Fruit fly (Drosophila melanogaster) whole organism: ENCODE results near the gene nompC.

Source experiments
- CG8478 ChIP-seq: fragments of >200 bp; optimal IDR thresholded peaks from 2 replicates; lab custom pipeline; 2018; ENCODE audit warnings: inconsistent platforms
- pan ChIP-seq: fragments of >200 bp; optimal IDR thresholded peaks from 2 replicates; lab custom pipeline; 2017
- usp ChIP-seq: fragments of >200 bp; optimal IDR thresholded peaks from 2 replicates; lab custom pipeline; 2017; ENCODE audit warnings: missing biosample characterization, missing genetic modification characterization, mixed read lengths

DNA sequence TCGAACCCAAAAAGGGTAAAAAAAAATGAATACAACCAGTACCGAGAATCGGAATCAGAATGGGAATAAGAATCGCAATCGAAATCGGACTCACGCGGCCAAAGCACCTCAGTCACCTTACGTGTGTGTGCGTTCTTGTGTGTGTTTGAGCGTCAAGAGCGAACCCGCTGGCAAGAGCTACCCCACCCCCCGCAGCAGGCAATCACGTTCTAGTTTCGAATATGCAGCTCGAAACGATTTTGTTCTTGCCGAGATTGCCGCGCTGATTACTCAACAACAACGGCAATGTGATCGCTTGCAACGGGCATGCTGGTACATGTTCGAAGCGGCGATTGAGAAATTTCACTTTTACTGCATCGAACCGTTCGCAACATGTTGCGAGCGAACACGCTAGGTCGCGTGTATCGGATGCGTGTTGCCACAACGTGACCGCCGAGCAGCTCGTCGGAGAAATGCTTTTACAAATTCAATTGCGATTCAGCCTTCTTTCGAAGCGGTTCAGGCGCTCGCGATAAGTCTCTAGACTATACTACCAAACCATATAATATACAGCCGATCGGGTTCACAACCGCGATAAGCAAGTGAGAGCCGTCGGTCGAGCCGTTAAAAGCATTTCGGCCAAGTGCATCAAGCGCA is 40.6 kb upstream of the nompC start:
- TF ChIP-seq pan (lab: Kevin White, UChicago) (no peak), CG8478 (no peak), usp (GFP tag; lab: Kevin White, UChicago) (no peak)
